Worm (Caenorhabditis elegans): ENCODE measurements around the gene lgc-29.

- no peak for TF ChIP-seq rnt-1 (tag; optimal IDR thresholded peaks at IDR 0.05)
- TF ChIP-seq unc-130 (tag; optimal IDR thresholded peaks at IDR 0.05) = no peak
- TF ChIP-seq fkh-4 (tag; optimal IDR thresholded peaks at IDR 0.05; ENCODE audit: borderline replicate concordance) = no peak
Observed at ce11 chrV:4109873-4110272, 28.9 kb upstream of the lgc-29 start, which contains the start of gene clc-18.

Data from whole organism, L1 larva.